Worm (Caenorhabditis elegans): ENCODE measurements around the gene C44B9.2.

The C44B9.2 gene

ce11 chrIII:10911160-10911559 is 35.9 kb downstream of the C44B9.2 start, which contains the start of gene cut-6:
Gene cut-6, plus strand, starts transcription at chrIII:10911460.
- no peak for TF ChIP-seq nhr-12 (tag; optimal IDR thresholded peaks at IDR 0.05)
- peak; percentile 6 for TF ChIP-seq nhr-23 (tag; optimal IDR thresholded peaks at IDR 0.05)
- no peak for TF ChIP-seq nhr-25 (tag; optimal IDR thresholded peaks at IDR 0.05)

ce11 chrIII:10914971-10915370 is 39.7 kb downstream of the C44B9.2 start:
- TF ChIP-seq aly-2 (tag; optimal IDR thresholded peaks at IDR 0.05), result no peak
- TF ChIP-seq sea-2 (GFP tag; optimal IDR thresholded peaks at IDR 0.05), result no peak
- TF ChIP-seq elt-1 (tag; optimal IDR thresholded peaks at IDR 0.05), result no peak
- no peak for TF ChIP-seq unc-62 (GFP tag; optimal IDR thresholded peaks at IDR 0.05)
- TF ChIP-seq R02D3.7 (tag; optimal IDR thresholded peaks at IDR 0.05), result no peak
- TF ChIP-seq nhr-25 (tag; optimal IDR thresholded peaks at IDR 0.05), result no peak

ce11 chrIII:10920044-10920443 is 44.8 kb downstream of the C44B9.2 start, which contains the start of gene vab-7:
Gene vab-7, plus strand, starts transcription at chrIII:10920344.
- TF ChIP-seq nfya-1 (tag; optimal IDR thresholded peaks at IDR 0.05; ENCODE audit: insufficient read depth), result peak; percentile 62
- no peak for TF ChIP-seq jun-1 (tag; optimal IDR thresholded peaks at IDR 0.05)
- TF ChIP-seq mml-1 (tag; optimal IDR thresholded peaks at IDR 0.05), result no peak
- TF ChIP-seq mdl-1 (tag; optimal IDR thresholded peaks at IDR 0.05), result no peak
- TF ChIP-seq pqm-1 (tag; optimal IDR thresholded peaks at IDR 0.05), result no peak

ce11 chrIII:10921474-10921873 is 46.2 kb downstream of the C44B9.2 start:
- TF ChIP-seq ceh-9 (tag; optimal IDR thresholded peaks at IDR 0.05) (no peak), lsy-12 (tag; optimal IDR thresholded peaks at IDR 0.05) (no peak), nhr-23 (tag; optimal IDR thresholded peaks at IDR 0.05) (no peak), egl-5 (tag; optimal IDR thresholded peaks at IDR 0.05) (no peak), nhr-25 (tag; optimal IDR thresholded peaks at IDR 0.05) (no peak), snpc-4 (tag; optimal IDR thresholded peaks at IDR 0.05) (no peak), ZK546.5 (tag; optimal IDR thresholded peaks at IDR 0.05) (no peak), unc-62 (GFP tag; optimal IDR thresholded peaks at IDR 0.05) (no peak), lin-15B (tag; optimal IDR thresholded peaks at IDR 0.05) (no peak), tbx-2 (tag; optimal IDR thresholded peaks at IDR 0.05) (no peak), elt-3 (tag; optimal IDR thresholded peaks at IDR 0.05) (no peak), ama-1 (optimal IDR thresholded peaks at IDR 0.05) (no peak), ztf-4 (tag; optimal IDR thresholded peaks at IDR 0.05) (no peak), nhr-28 (tag; optimal IDR thresholded peaks at IDR 0.05) (no peak)

ce11 chrIII:10923539-10923938 is 48.3 kb downstream of the C44B9.2 start:
- no peak for TF ChIP-seq nhr-28 (tag; optimal IDR thresholded peaks at IDR 0.05)
- no peak for TF ChIP-seq nhr-43 (tag; optimal IDR thresholded peaks at IDR 0.05; ENCODE audit: poor library complexity, severe bottlenecking)
- no peak for TF ChIP-seq eor-1 (tag; optimal IDR thresholded peaks at IDR 0.05)
- no peak for TF ChIP-seq ZK546.5 (tag; optimal IDR thresholded peaks at IDR 0.05)
- no peak for TF ChIP-seq pha-4 (tag; optimal IDR thresholded peaks at IDR 0.05)
- no peak for TF ChIP-seq R02D3.7 (tag; optimal IDR thresholded peaks at IDR 0.05)
- TF ChIP-seq nhr-77 (tag; optimal IDR thresholded peaks at IDR 0.05), result no peak
- TF ChIP-seq snpc-4 (tag; optimal IDR thresholded peaks at IDR 0.05), result no peak
- no peak for TF ChIP-seq aly-2 (tag; optimal IDR thresholded peaks at IDR 0.05)
- TF ChIP-seq egl-27 (tag; optimal IDR thresholded peaks at IDR 0.05), result no peak
- TF ChIP-seq hmg-11 (tag; optimal IDR thresholded peaks at IDR 0.05), result no peak
- TF ChIP-seq mdl-1 (tag; optimal IDR thresholded peaks at IDR 0.05), result no peak
- TF ChIP-seq sea-2 (GFP tag; optimal IDR thresholded peaks at IDR 0.05), result no peak

Data from whole organism, L3 larva.